Worm (Caenorhabditis elegans): ENCODE measurements around the gene F28C6.10.

DNA sequence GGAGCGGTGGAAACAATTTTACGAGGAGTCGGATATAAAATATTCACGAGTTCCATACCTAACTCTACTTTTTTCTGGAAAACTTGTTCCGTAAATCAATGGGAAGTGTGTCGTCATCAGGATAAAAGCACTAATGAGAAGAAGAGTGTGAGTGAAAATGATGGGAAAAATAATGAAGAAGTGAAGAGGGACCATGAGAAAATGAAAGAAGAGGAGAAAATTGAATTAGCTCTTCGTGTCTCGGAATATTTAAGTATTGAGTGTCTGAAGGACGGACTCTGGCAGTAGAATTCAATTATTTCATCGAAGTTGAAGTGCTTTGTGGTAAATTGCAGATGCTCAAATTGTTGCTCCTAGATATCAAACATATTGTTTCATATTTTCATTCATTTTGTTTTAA, 18.5 kb upstream of the F28C6.10 start:
- TF ChIP-seq aly-2 (tag; optimal IDR thresholded peaks at IDR 0.05) (no peak), zfp-2 (tag; optimal IDR thresholded peaks at IDR 0.05) (no peak), unc-39 (tag; optimal IDR thresholded peaks at IDR 0.05) (no peak), pqm-1 (tag; optimal IDR thresholded peaks at IDR 0.05) (no peak), dpl-1 (GFP tag; optimal IDR thresholded peaks at IDR 0.05) (no peak), sdz-12 (GFP tag; optimal IDR thresholded peaks at IDR 0.05) (no peak), dve-1 (tag; optimal IDR thresholded peaks at IDR 0.05; ENCODE audit: insufficient read depth) (no peak), jun-1 (tag; optimal IDR thresholded peaks at IDR 0.05) (no peak), dmd-9 (GFP tag; IDR thresholded peaks at IDR 0.05) (no peak), mep-1 (tag; optimal IDR thresholded peaks at IDR 0.05) (no peak)
